Fruit fly (Drosophila melanogaster) whole organism, adult: Measurements from ENCODE around the gene CG42538.

Experiments used
- CG11617 ChIP-seq: fragments of 200-800 bp; sonication (Bioruptor generic); optimal IDR thresholded peaks from 2 replicates; lab custom pipeline; 2017; ENCODE audit warnings: mild to moderate bottlenecking, missing biosample characterization, missing genetic modification reagents, missing genetic modification characterization
- CG33017 ChIP-seq: fragments of 200-800 bp; sonication (Bioruptor generic); optimal IDR thresholded peaks from 2 replicates; lab custom pipeline; 2018; ENCODE audit warnings: missing biosample characterization, mild to moderate bottlenecking, missing genetic modification characterization, moderate library complexity
- CG7045 ChIP-seq: fragments of 200-800 bp; sonication (Bioruptor generic); optimal IDR thresholded peaks from 2 replicates; lab custom pipeline; 2017; ENCODE audit warnings: missing biosample characterization, mild to moderate bottlenecking, missing genetic modification characterization
- CG7101 ChIP-seq: fragments of 200-800 bp; sonication (Bioruptor generic); optimal IDR thresholded peaks from 2 replicates; lab custom pipeline; 2018; ENCODE audit warnings: missing biosample characterization, mild to moderate bottlenecking, missing genetic modification characterization, moderate library complexity
- Hr96 ChIP-seq: fragments of 200-800 bp; sonication (Bioruptor generic); optimal IDR thresholded peaks from 2 replicates; lab custom pipeline; 2016; ENCODE audit warnings: missing biosample characterization, missing genetic modification characterization
- cic ChIP-seq: fragments of 200-800 bp; sonication (Bioruptor generic); optimal IDR thresholded peaks from 2 replicates; lab custom pipeline; 2017; ENCODE audit warnings: missing biosample characterization, mild to moderate bottlenecking, missing genetic modification characterization, moderate library complexity
- kay ChIP-seq: fragments of 200-800 bp; sonication (Bioruptor generic); peaks from one replicate; lab custom pipeline; 2016; ENCODE audit warnings: missing biosample characterization, missing genetic modification characterization, borderline replicate concordance
- pad ChIP-seq: fragments of 200-800 bp; sonication (Bioruptor generic); optimal IDR thresholded peaks from 3 replicates; lab custom pipeline; 2017; ENCODE audit warnings: missing biosample characterization, missing genetic modification characterization, mild to moderate bottlenecking, moderate library complexity, missing genetic modification reagents
- tj ChIP-seq: fragments of 200-800 bp; sonication (Bioruptor generic); optimal IDR thresholded peaks from 3 replicates; lab custom pipeline; 2017; ENCODE audit warnings: missing biosample characterization, mild to moderate bottlenecking, missing genetic modification characterization, moderate library complexity

dm6 chr3L:16024276-16025019, 9.9 kb upstream of the CG42538 start:
- TF ChIP-seq Hr96 (GFP tag; lab: Kevin White, UChicago) (no peak), CG11617 (GFP tag; lab: Kevin White, UChicago) (no peak), kay (GFP tag; lab: Kevin White, UChicago) (no peak), CG7045 (GFP tag; lab: Kevin White, UChicago) (no peak), CG7101 (tag; lab: Kevin White, UChicago) (no peak), cic (no peak), pad (GFP tag; lab: Kevin White, UChicago) (no peak), tj (GFP tag; lab: Kevin White, UChicago) (no peak), CG33017 (tag; lab: Kevin White, UChicago) (no peak)
